Worm (Caenorhabditis elegans) whole organism, late embryonic: ENCODE data around the gene C08F8.3.

Experiments
- C08G9.2 ChIP-seq: sonication (generic microtip); optimal IDR thresholded peaks from 2 replicates; lab custom pipeline; 2016; ENCODE audit warnings: mild to moderate bottlenecking, missing genetic modification characterization, moderate library complexity, missing compliant biosample characterization
- C38D4.7 ChIP-seq: fragments of 200-800 bp; sonication (Bioruptor generic); optimal IDR thresholded peaks from 2 replicates; lab custom pipeline; 2018; ENCODE audit warnings: mild to moderate bottlenecking, missing genetic modification characterization, moderate library complexity, missing compliant biosample characterization
- F13H6.1 ChIP-seq: sonication (generic microtip); optimal IDR thresholded peaks from 2 replicates; lab custom pipeline; 2016; ENCODE audit warnings: missing genetic modification characterization, missing compliant biosample characterization
- K02D7.2 ChIP-seq: sonication (generic microtip); optimal IDR thresholded peaks from 2 replicates; lab custom pipeline; 2017; ENCODE audit warnings: mild to moderate bottlenecking, missing genetic modification characterization, missing compliant biosample characterization
- T23F11.4 ChIP-seq: fragments of 200-800 bp; sonication (Bioruptor generic); optimal IDR thresholded peaks from 2 replicates; lab custom pipeline; 2018; ENCODE audit warnings: mild to moderate bottlenecking, missing genetic modification characterization, missing compliant biosample characterization
- ahr-1 ChIP-seq: sonication (generic microtip); optimal IDR thresholded peaks from 2 replicates; lab custom pipeline; 2016; ENCODE audit warnings: missing genetic modification characterization, missing compliant biosample characterization
- ceh-14 ChIP-seq: sonication (generic microtip); optimal IDR thresholded peaks from 2 replicates; lab custom pipeline; 2016; ENCODE audit warnings: missing genotype, missing genetic modification characterization, missing compliant biosample characterization
- ceh-18 ChIP-seq: sonication (generic microtip); optimal IDR thresholded peaks from 2 replicates; lab custom pipeline; 2016; ENCODE audit warnings: missing genetic modification characterization, missing compliant biosample characterization
- ceh-2 ChIP-seq: sonication (generic microtip); optimal IDR thresholded peaks from 2 replicates; lab custom pipeline; 2016; ENCODE audit warnings: missing genotype, missing genetic modification characterization, missing compliant biosample characterization
- ceh-22 ChIP-seq: sonication (generic microtip); optimal IDR thresholded peaks from 2 replicates; lab custom pipeline; 2017; ENCODE audit warnings: missing biosample characterization, missing genetic modification characterization
- ceh-30 ChIP-seq: fragments of 150-350 bp; optimal IDR thresholded peaks from 2 replicates; lab custom pipeline; 2014; ENCODE audit warnings: missing biosample characterization, missing genetic modification characterization
- ceh-31 ChIP-seq: sonication (generic microtip); optimal IDR thresholded peaks from 2 replicates; lab custom pipeline; 2016; ENCODE audit warnings: missing genetic modification characterization, missing compliant biosample characterization
- ceh-45 ChIP-seq: fragments of 200-800 bp; sonication (Bioruptor generic); IDR thresholded peaks from 2 replicates; pipeline ENCODE4 v1.3.6; 2022; ENCODE audit warnings: missing genetic modification reagents, missing genetic modification characterization, missing compliant biosample characterization
- ceh-48 ChIP-seq: sonication (generic microtip); optimal IDR thresholded peaks from 2 replicates; lab custom pipeline; 2016; ENCODE audit warnings: missing genetic modification characterization, inconsistent platforms, missing compliant biosample characterization
- che-1 ChIP-seq: sonication (generic microtip); optimal IDR thresholded peaks from 2 replicates; lab custom pipeline; 2016; ENCODE audit warnings: mild to moderate bottlenecking, missing genetic modification characterization, missing compliant biosample characterization
- dve-1 ChIP-seq: sonication (generic microtip); optimal IDR thresholded peaks from 2 replicates; lab custom pipeline; 2017; ENCODE audit warnings: antibody characterized with exemption, mild to moderate bottlenecking, missing genetic modification characterization, missing compliant biosample characterization
- elt-2 ChIP-seq: sonication (generic microtip); optimal IDR thresholded peaks from 2 replicates; lab custom pipeline; 2016; ENCODE audit warnings: missing genetic modification reagents, missing genetic modification characterization, missing compliant biosample characterization
- eyg-1 ChIP-seq: sonication (generic microtip); optimal IDR thresholded peaks from 2 replicates; lab custom pipeline; 2016; ENCODE audit warnings: missing genotype, missing genetic modification characterization, missing compliant biosample characterization
- fkh-6 ChIP-seq: sonication (generic microtip); optimal IDR thresholded peaks from 2 replicates; lab custom pipeline; 2016; ENCODE audit warnings: missing genetic modification characterization, missing compliant biosample characterization
- gmeb-2 ChIP-seq: sonication (generic microtip); optimal IDR thresholded peaks from 2 replicates; lab custom pipeline; 2016; ENCODE audit warnings: missing genetic modification characterization, inconsistent platforms, missing compliant biosample characterization
- hlh-13 ChIP-seq: fragments of 200-800 bp; sonication (Bioruptor generic); optimal IDR thresholded peaks from 2 replicates; lab custom pipeline; 2018; ENCODE audit warnings: mild to moderate bottlenecking, missing genetic modification characterization, missing compliant biosample characterization
- hlh-15 ChIP-seq: sonication (generic microtip); optimal IDR thresholded peaks from 2 replicates; lab custom pipeline; 2016; ENCODE audit warnings: missing genetic modification characterization, missing compliant biosample characterization
- hlh-30 ChIP-seq: sonication (generic microtip); optimal IDR thresholded peaks from 2 replicates; lab custom pipeline; 2017; ENCODE audit warnings: antibody characterized with exemption, missing genetic modification characterization, missing compliant biosample characterization; ENCODE audit not compliant: insufficient read depth
- lim-6 ChIP-seq: sonication (generic microtip); optimal IDR thresholded peaks from 2 replicates; lab custom pipeline; 2016; ENCODE audit warnings: missing genetic modification characterization, missing compliant biosample characterization
- lin-11 ChIP-seq: fragments of 200-800 bp; sonication (Bioruptor generic); optimal IDR thresholded peaks from 2 replicates; lab custom pipeline; 2018; ENCODE audit warnings: mild to moderate bottlenecking, missing genetic modification characterization, missing compliant biosample characterization
- madf-2 ChIP-seq: sonication (generic microtip); optimal IDR thresholded peaks from 2 replicates; lab custom pipeline; 2017; ENCODE audit warnings: missing genetic modification characterization, missing compliant biosample characterization
- npax-4 ChIP-seq: sonication (generic microtip); optimal IDR thresholded peaks from 2 replicates; lab custom pipeline; 2016; ENCODE audit warnings: missing genetic modification characterization, missing compliant biosample characterization
- pag-3 ChIP-seq: sonication (generic microtip); optimal IDR thresholded peaks from 2 replicates; lab custom pipeline; 2016; ENCODE audit warnings: missing compliant biosample characterization, missing genetic modification characterization, borderline replicate concordance
- pat-9 ChIP-seq: fragments of 200-800 bp; sonication (Bioruptor generic); optimal IDR thresholded peaks from 2 replicates; lab custom pipeline; 2018; ENCODE audit warnings: mild to moderate bottlenecking, missing genetic modification characterization, moderate library complexity, missing compliant biosample characterization
- pqm-1 ChIP-seq: sonication (generic microtip); optimal IDR thresholded peaks from 2 replicates; lab custom pipeline; 2016; ENCODE audit warnings: missing genetic modification characterization, missing compliant biosample characterization
- ref-2 ChIP-seq: sonication (generic microtip); optimal IDR thresholded peaks from 2 replicates; lab custom pipeline; 2016; ENCODE audit warnings: missing genetic modification characterization, missing compliant biosample characterization
- rnt-1 ChIP-seq: sonication (generic microtip); optimal IDR thresholded peaks from 2 replicates; lab custom pipeline; 2016; ENCODE audit warnings: missing genetic modification characterization, missing compliant biosample characterization
- sdc-2 ChIP-seq: sonication (generic microtip); optimal IDR thresholded peaks from 2 replicates; lab custom pipeline; 2016; ENCODE audit warnings: missing genotype, missing genetic modification characterization, missing compliant biosample characterization
- sox-2 ChIP-seq: fragments of 200-800 bp; sonication (Bioruptor generic); IDR thresholded peaks from 2 replicates; pipeline ENCODE4 v1.3.6; 2022; ENCODE audit warnings: missing genetic modification reagents, missing genetic modification characterization, missing compliant biosample characterization
- sox-4 ChIP-seq: sonication (generic microtip); optimal IDR thresholded peaks from 2 replicates; lab custom pipeline; 2017; ENCODE audit warnings: mild to moderate bottlenecking, missing genetic modification characterization, inconsistent platforms, missing compliant biosample characterization
- syd-9 ChIP-seq: sonication (generic microtip); optimal IDR thresholded peaks from 2 replicates; lab custom pipeline; 2016; ENCODE audit warnings: mild to moderate bottlenecking, missing genetic modification characterization, moderate library complexity, missing compliant biosample characterization
- tbx-7 ChIP-seq: sonication (generic microtip); optimal IDR thresholded peaks from 2 replicates; lab custom pipeline; 2016; ENCODE audit warnings: missing genotype, missing genetic modification characterization, missing compliant biosample characterization
- ttx-3 ChIP-seq: sonication (generic microtip); optimal IDR thresholded peaks from 2 replicates; lab custom pipeline; 2016; ENCODE audit warnings: missing genetic modification reagents, missing genetic modification characterization, missing compliant biosample characterization

The C08F8.3 gene

ce11 chrIV:11125604-11126003, 29.2 kb upstream of the C08F8.3 start:
- TF ChIP-seq lin-11 (no peak), ceh-30 (no peak), T23F11.4 (GFP tag; lab: Kevin White, UChicago) (no peak), npax-4 (tag; lab: Kevin White, UChicago) (no peak), elt-2 (tag; lab: Kevin White, UChicago) (no peak), eyg-1 (tag; lab: Kevin White, UChicago) (no peak), ceh-14 (no peak)

- no peak for TF ChIP-seq che-1 (tag; lab: Kevin White, UChicago)
- TF ChIP-seq lim-6 = no peak
- TF ChIP-seq madf-2 (tag; lab: Kevin White, UChicago) = no peak
- TF ChIP-seq ceh-48 = no peak
- no peak for TF ChIP-seq F13H6.1 (tag; lab: Kevin White, UChicago)
- no peak for TF ChIP-seq pqm-1 (tag; lab: Kevin White, UChicago)
- TF ChIP-seq ceh-2 (tag; lab: Kevin White, UChicago) = no peak
- no peak for TF ChIP-seq gmeb-2 (tag; lab: Kevin White, UChicago)
- TF ChIP-seq pag-3 (tag; lab: Kevin White, UChicago) = no peak
- no peak for TF ChIP-seq dve-1
- no peak for TF ChIP-seq npax-4 (tag; lab: Kevin White, UChicago)
- no peak for TF ChIP-seq ttx-3 (tag; lab: Kevin White, UChicago)
- TF ChIP-seq sox-4 (tag; lab: Kevin White, UChicago) = no peak
- TF ChIP-seq hlh-15 (tag; lab: Kevin White, UChicago) = no peak
- TF ChIP-seq K02D7.2 (tag; lab: Kevin White, UChicago) = no peak
These were observed 29.0 kb upstream of the C08F8.3 start, which contains the start of gene swsn-4 for ce11 chrIV:11126004-11126027. Gene swsn-4 (plus strand): TSS chrIV:11126024.

- no peak for TF ChIP-seq pqm-1 (tag; lab: Kevin White, UChicago)
- no peak for TF ChIP-seq hlh-13 (GFP tag; lab: Kevin White, UChicago)
- TF ChIP-seq che-1 (tag; lab: Kevin White, UChicago) = no peak
- TF ChIP-seq syd-9 (tag; lab: Kevin White, UChicago) = no peak
- TF ChIP-seq pat-9 (tag; lab: Kevin White, UChicago) = no peak
- no peak for TF ChIP-seq C38D4.7
- no peak for TF ChIP-seq C08G9.2 (tag; lab: Kevin White, UChicago)
- TF ChIP-seq F13H6.1 (tag; lab: Kevin White, UChicago) = no peak
- no peak for TF ChIP-seq tbx-7 (tag; lab: Kevin White, UChicago)
- TF ChIP-seq, all 69 proteins: peak for 0
These were observed 28.8 kb upstream of the C08F8.3 start for ce11 chrIV:11126028-11126427.

- no peak for TF ChIP-seq fkh-6
- no peak for TF ChIP-seq ceh-30
- no peak for TF ChIP-seq rnt-1 (tag; lab: Kevin White, UChicago)
- TF ChIP-seq ceh-31 = no peak
- TF ChIP-seq ceh-22 (tag; lab: Kevin White, UChicago) = no peak
- no peak for TF ChIP-seq ahr-1 (tag; lab: Kevin White, UChicago)
- no peak for TF ChIP-seq T23F11.4 (GFP tag; lab: Kevin White, UChicago)
- TF ChIP-seq sox-2 (GFP tag; lab: Robert Waterston, UW) = no peak
- TF ChIP-seq sdc-2 (tag; lab: Kevin White, UChicago) = no peak
- no peak for TF ChIP-seq K02D7.2 (tag; lab: Kevin White, UChicago)
- TF ChIP-seq hlh-15 (tag; lab: Kevin White, UChicago) = no peak
- TF ChIP-seq, all 69 proteins: peak for 0
These were observed 24.1 kb upstream of the C08F8.3 start for ce11 chrIV:11130774-11131173.

- TF ChIP-seq pqm-1 (tag; lab: Kevin White, UChicago) (no peak), ceh-18 (no peak), dve-1 (no peak), ahr-1 (tag; lab: Kevin White, UChicago) (no peak), hlh-13 (GFP tag; lab: Kevin White, UChicago) (no peak), ref-2 (tag; lab: Kevin White, UChicago) (no peak), hlh-30 (tag; lab: Kevin White, UChicago) (no peak), elt-2 (tag; lab: Kevin White, UChicago) (no peak), lin-11 (no peak), sox-4 (tag; lab: Kevin White, UChicago) (no peak), ceh-45 (no peak), tbx-7 (tag; lab: Kevin White, UChicago) (no peak), lim-6 (no peak)
These were observed 23.6 kb upstream of the C08F8.3 start, which contains the start of gene ard-1 for ce11 chrIV:11131268-11131667. Gene ard-1 (plus strand): TSS chrIV:11131279.
